Comparison of ENCODE assay signal across 1 fruit fly cellular context in genomic region chr3L:3417759-3418158, dm6.
A peak's percentile ranks its signal among the peaks of the same experiment; 100 is the strongest.
TF ChIP-seq lines count a peak whose summit lies in the region.

No protein-coding gene starts in this region.

TF ChIP-seq in whole organism, embryonic, 481 proteins besides CTCF, POLR2A, EP300 and RAD21 (continued from another document and continues in another):
- no peak for TF ChIP-seq Dref (GFP tag; IDR thresholded peaks at IDR 0.05; lab: Robert Waterston, UW)
- TF ChIP-seq CG17802 (tag; optimal IDR thresholded peaks at IDR 0.05; lab: Kevin White, UChicago), result no peak
- no peak for TF ChIP-seq sens-2 (GFP tag; IDR thresholded peaks at IDR 0.05; lab: Robert Waterston, UW)
- no peak for TF ChIP-seq hth (optimal IDR thresholded peaks at IDR 0.05; lab: Kevin White, UChicago)
- no peak for TF ChIP-seq CG11247 (GFP tag; IDR thresholded peaks at IDR 0.05; lab: Robert Waterston, UW)
- TF ChIP-seq CG10366 (GFP tag; IDR thresholded peaks at IDR 0.05; lab: Robert Waterston, UW), result no peak
- no peak for TF ChIP-seq gfzf (GFP tag; optimal IDR thresholded peaks at IDR 0.05; lab: Kevin White, UChicago)
- TF ChIP-seq CG13894 (tag; optimal IDR thresholded peaks at IDR 0.05; lab: Kevin White, UChicago), result no peak
- peak; percentile 32 for TF ChIP-seq CrebB (tag; optimal IDR thresholded peaks at IDR 0.05; lab: Kevin White, UChicago)
- TF ChIP-seq Ets97D (GFP tag; optimal IDR thresholded peaks at IDR 0.05; lab: Kevin White, UChicago), result no peak
- no peak for TF ChIP-seq exex (tag; optimal IDR thresholded peaks at IDR 0.05; lab: Kevin White, UChicago)
- TF ChIP-seq CG4820 (GFP tag; optimal IDR thresholded peaks at IDR 0.05; lab: Kevin White, UChicago), result no peak
- peak; percentile 18 for TF ChIP-seq CG12071 (GFP tag; optimal IDR thresholded peaks at IDR 0.05; lab: Kevin White, UChicago)
- TF ChIP-seq wek (GFP tag; optimal IDR thresholded peaks at IDR 0.05; lab: Kevin White, UChicago), result no peak
- TF ChIP-seq sima (GFP tag; optimal IDR thresholded peaks at IDR 0.05; lab: Kevin White, UChicago), result no peak
- no peak; the same call in 2 of the 3 replicates for TF ChIP-seq B-H1 (GFP tag; IDR thresholded peaks at IDR 0.05; lab: Robert Waterston, UW)
- no peak for TF ChIP-seq ken (GFP tag; IDR thresholded peaks at IDR 0.05; lab: Robert Waterston, UW)
- TF ChIP-seq CG12942 (GFP tag; optimal IDR thresholded peaks at IDR 0.05; lab: Kevin White, UChicago), result no peak
- TF ChIP-seq vnd (GFP tag; IDR thresholded peaks at IDR 0.05; lab: Robert Waterston, UW; ENCODE audit: partially characterized antibody), result no peak
- TF ChIP-seq CG1233 (GFP tag; optimal IDR thresholded peaks at IDR 0.05; lab: Kevin White, UChicago), result no peak
- no peak for TF ChIP-seq tgo (GFP tag; IDR thresholded peaks at IDR 0.05; lab: Robert Waterston, UW)
- TF ChIP-seq sr (GFP tag; IDR thresholded peaks at IDR 0.05; lab: Robert Waterston, UW), result no peak
- TF ChIP-seq CG18011 (GFP tag; optimal IDR thresholded peaks at IDR 0.05; lab: Kevin White, UChicago), result no peak
- no peak for TF ChIP-seq Lhr (GFP tag; optimal IDR thresholded peaks at IDR 0.05; lab: Kevin White, UChicago)
- TF ChIP-seq HLH3B (GFP tag; IDR thresholded peaks at IDR 0.05; lab: Robert Waterston, UW), result no peak
- no peak for TF ChIP-seq tap (tag; optimal IDR thresholded peaks at IDR 0.05; lab: Kevin White, UChicago)
- TF ChIP-seq CG4404 (GFP tag; IDR thresholded peaks at IDR 0.05; lab: Robert Waterston, UW), result no peak
- peak; percentile 13 for TF ChIP-seq grau (tag; optimal IDR thresholded peaks at IDR 0.05; lab: Kevin White, UChicago)
- TF ChIP-seq MTF-1 (GFP tag; optimal IDR thresholded peaks at IDR 0.05; lab: Kevin White, UChicago; ENCODE audit: borderline replicate concordance), result peak; percentile 57
- no peak for TF ChIP-seq p53 (GFP tag; optimal IDR thresholded peaks at IDR 0.05; lab: Kevin White, UChicago)
- no peak for TF ChIP-seq crc (GFP tag; optimal IDR thresholded peaks at IDR 0.05; lab: Kevin White, UChicago)
- TF ChIP-seq usp (GFP tag; optimal IDR thresholded peaks at IDR 0.05; lab: Kevin White, UChicago), result no peak
- TF ChIP-seq mam (GFP tag; optimal IDR thresholded peaks at IDR 0.05; lab: Kevin White, UChicago), result no peak
- TF ChIP-seq caup (GFP tag; optimal IDR thresholded peaks at IDR 0.05; lab: Kevin White, UChicago; ENCODE audit: severe bottlenecking), result no peak
- TF ChIP-seq HmgD (GFP tag; optimal IDR thresholded peaks at IDR 0.05; lab: Kevin White, UChicago), result no peak
- peak; percentile 87 for TF ChIP-seq Med (GFP tag; lab: Kevin White, UChicago)
- TF ChIP-seq stc (GFP tag; IDR thresholded peaks at IDR 0.05; lab: Robert Waterston, UW), result no peak
- no peak for TF ChIP-seq Lim3 (GFP tag; IDR thresholded peaks at IDR 0.05; lab: Robert Waterston, UW)
- TF ChIP-seq shn (GFP tag; optimal IDR thresholded peaks at IDR 0.05; lab: Kevin White, UChicago), result no peak
- no peak for TF ChIP-seq Eip74EF (GFP tag; optimal IDR thresholded peaks at IDR 0.05; lab: Kevin White, UChicago)
- no peak for TF ChIP-seq CG6654 (GFP tag; optimal IDR thresholded peaks at IDR 0.05; lab: Kevin White, UChicago)
- TF ChIP-seq unc-4 (GFP tag; IDR thresholded peaks at IDR 0.05; lab: Robert Waterston, UW; ENCODE audit: partially characterized antibody), result no peak
- no peak for TF ChIP-seq Ssrp (tag; optimal IDR thresholded peaks at IDR 0.05; lab: Kevin White, UChicago)
- 0 out of 2 replicates have a peak, but pooled peaks have one; percentile 50 for TF ChIP-seq sob (GFP tag; IDR thresholded peaks at IDR 0.05; lab: Robert Waterston, UW)
- peak; percentile 19 for TF ChIP-seq D19A (tag; optimal IDR thresholded peaks at IDR 0.05; lab: Kevin White, UChicago)
- TF ChIP-seq ase (GFP tag; IDR thresholded peaks at IDR 0.05; lab: Robert Waterston, UW), result no peak
- TF ChIP-seq gt (GFP tag; IDR thresholded peaks at IDR 0.05; lab: Robert Waterston, UW), result no peak
- no peak for TF ChIP-seq unpg (GFP tag; optimal IDR thresholded peaks at IDR 0.05; lab: Kevin White, UChicago)
- no peak for TF ChIP-seq CG4424 (GFP tag; optimal IDR thresholded peaks at IDR 0.05; lab: Kevin White, UChicago)
- no peak for TF ChIP-seq cg (GFP tag; optimal IDR thresholded peaks at IDR 0.05; lab: Kevin White, UChicago)
- no peak for TF ChIP-seq Camta (GFP tag; optimal IDR thresholded peaks at IDR 0.05; lab: Kevin White, UChicago)
- TF ChIP-seq CG13775 (GFP tag; optimal IDR thresholded peaks at IDR 0.05; lab: Kevin White, UChicago), result no peak
- no peak for TF ChIP-seq az2 (GFP tag; optimal IDR thresholded peaks at IDR 0.05; lab: Kevin White, UChicago)
- TF ChIP-seq CG10959 (GFP tag; IDR thresholded peaks at IDR 0.05; lab: Robert Waterston, UW), result no peak
- TF ChIP-seq fd102C (GFP tag; optimal IDR thresholded peaks at IDR 0.05; lab: Kevin White, UChicago), result no peak
- TF ChIP-seq slbo (GFP tag; IDR thresholded peaks at IDR 0.05; lab: Robert Waterston, UW), result peak; percentile 22; the same call in 1 of the 2 replicates
- no peak for TF ChIP-seq Hmr (GFP tag; optimal IDR thresholded peaks at IDR 0.05; lab: Kevin White, UChicago)
- no peak for TF ChIP-seq Deaf1 (tag; optimal IDR thresholded peaks at IDR 0.05; lab: Kevin White, UChicago)
- no peak for TF ChIP-seq CG9932 (GFP tag; IDR thresholded peaks at IDR 0.05; lab: Robert Waterston, UW)
- TF ChIP-seq scrt (GFP tag; optimal IDR thresholded peaks at IDR 0.05; lab: Kevin White, UChicago), result peak; percentile 26
- TF ChIP-seq CG13296 (GFP tag; optimal IDR thresholded peaks at IDR 0.05; lab: Kevin White, UChicago), result no peak
- no peak for TF ChIP-seq nom (GFP tag; optimal IDR thresholded peaks at IDR 0.05; lab: Kevin White, UChicago)
- TF ChIP-seq hbn (GFP tag; IDR thresholded peaks at IDR 0.05; lab: Robert Waterston, UW; ENCODE audit: partially characterized antibody), result no peak
- TF ChIP-seq CG17328 (GFP tag; IDR thresholded peaks at IDR 0.05; lab: Robert Waterston, UW), result no peak
- TF ChIP-seq CG11504 (tag; optimal IDR thresholded peaks at IDR 0.05; lab: Kevin White, UChicago), result no peak
- TF ChIP-seq oc (tag; optimal IDR thresholded peaks at IDR 0.05; lab: Kevin White, UChicago), result no peak
- TF ChIP-seq CG10462 (GFP tag; optimal IDR thresholded peaks at IDR 0.05; lab: Kevin White, UChicago), result no peak
- TF ChIP-seq CG6791 (GFP tag; IDR thresholded peaks at IDR 0.05; lab: Robert Waterston, UW; ENCODE audit: partially characterized antibody), result peak; percentile 54; the same call in 2 of the 3 replicates
- no peak for TF ChIP-seq CG11560 (tag; IDR thresholded peaks at IDR 0.05; lab: Robert Waterston, UW)
- peak; percentile 51; the same call in 1 of the 2 replicates for TF ChIP-seq CG4360 (GFP tag; IDR thresholded peaks at IDR 0.05; lab: Robert Waterston, UW)
- TF ChIP-seq ato (GFP tag; IDR thresholded peaks at IDR 0.05; lab: Robert Waterston, UW; ENCODE audit: partially characterized antibody), result 0 out of 2 replicates have a peak, but pooled peaks have one; percentile 8
- peak; percentile 52 for TF ChIP-seq bbx (GFP tag; IDR thresholded peaks at IDR 0.05; lab: Robert Waterston, UW; ENCODE audit: partially characterized antibody)
- TF ChIP-seq Spps (tag; optimal IDR thresholded peaks at IDR 0.05; lab: Kevin White, UChicago), result no peak
- no peak for TF ChIP-seq maf-S (GFP tag; optimal IDR thresholded peaks at IDR 0.05; lab: Kevin White, UChicago)
- no peak for TF ChIP-seq schlank (tag; optimal IDR thresholded peaks at IDR 0.05; lab: Kevin White, UChicago)
- no peak for TF ChIP-seq lov (optimal IDR thresholded peaks at IDR 0.05; lab: Kevin White, UChicago)
- TF ChIP-seq lov (GFP tag; IDR thresholded peaks at IDR 0.05; lab: Robert Waterston, UW), result peak; percentile 46; the same call in 1 of the 3 replicates
- peak; percentile 10 for TF ChIP-seq kah (GFP tag; optimal IDR thresholded peaks at IDR 0.05; lab: Kevin White, UChicago)
- no peak for TF ChIP-seq CG1529 (GFP tag; optimal IDR thresholded peaks at IDR 0.05; lab: Kevin White, UChicago)
- no peak for TF ChIP-seq GATAe (GFP tag; conservative IDR thresholded peaks at IDR 0.05; lab: Robert Waterston, UW)
- TF ChIP-seq trem (tag; optimal IDR thresholded peaks at IDR 0.05; lab: Kevin White, UChicago), result no peak
- TF ChIP-seq corto (GFP tag; optimal IDR thresholded peaks at IDR 0.05; lab: Kevin White, UChicago), result no peak
- TF ChIP-seq CkIIα-i1 (GFP tag; IDR thresholded peaks at IDR 0.05; lab: Robert Waterston, UW), result no peak
- no peak for TF ChIP-seq slou (GFP tag; optimal IDR thresholded peaks at IDR 0.05; lab: Kevin White, UChicago)
- no peak for TF ChIP-seq CG2712 (tag; optimal IDR thresholded peaks at IDR 0.05; lab: Kevin White, UChicago)
- TF ChIP-seq CG10431 (GFP tag; optimal IDR thresholded peaks at IDR 0.05; lab: Kevin White, UChicago), result no peak
- TF ChIP-seq aop (GFP tag; IDR thresholded peaks at IDR 0.05; lab: Robert Waterston, UW), result no peak
- no peak for TF ChIP-seq kay (GFP tag; optimal IDR thresholded peaks at IDR 0.05; lab: Kevin White, UChicago)
- TF ChIP-seq vvl (GFP tag; IDR thresholded peaks at IDR 0.05; lab: Robert Waterston, UW), result peak; percentile 39; the same call in 1 of the 2 replicates
- no peak for TF ChIP-seq E2f1 (GFP tag; IDR thresholded peaks at IDR 0.05; lab: Robert Waterston, UW)
- TF ChIP-seq bowl (GFP tag; IDR thresholded peaks at IDR 0.05; lab: Robert Waterston, UW), result no peak
- TF ChIP-seq Blimp-1 (GFP tag; optimal IDR thresholded peaks at IDR 0.05; lab: Kevin White, UChicago), result no peak
- no peak for TF ChIP-seq CG14965 (GFP tag; optimal IDR thresholded peaks at IDR 0.05; lab: Kevin White, UChicago; ENCODE audit: borderline replicate concordance)
- no peak for TF ChIP-seq CG2875 (GFP tag; optimal IDR thresholded peaks at IDR 0.05; lab: Kevin White, UChicago)
- no peak for TF ChIP-seq CG6254 (GFP tag; optimal IDR thresholded peaks at IDR 0.05; lab: Kevin White, UChicago)
- no peak for TF ChIP-seq CG7556 (GFP tag; optimal IDR thresholded peaks at IDR 0.05; lab: Kevin White, UChicago)
- TF ChIP-seq Nf-YC (tag; optimal IDR thresholded peaks at IDR 0.05; lab: Kevin White, UChicago), result no peak
- peak; percentile 31; the same call in 1 of the 3 replicates for TF ChIP-seq HLH4C (GFP tag; IDR thresholded peaks at IDR 0.05; lab: Robert Waterston, UW; ENCODE audit: partially characterized antibody)
- no peak for TF ChIP-seq chinmo (GFP tag; IDR thresholded peaks at IDR 0.05; lab: Robert Waterston, UW; ENCODE audit: partially characterized antibody)
- TF ChIP-seq ci (GFP tag; IDR thresholded peaks at IDR 0.05; lab: Robert Waterston, UW), result 0 out of 3 replicates have a peak, but pooled peaks have one; percentile 43
- no peak for TF ChIP-seq dpn (GFP tag; optimal IDR thresholded peaks at IDR 0.05; lab: Kevin White, UChicago)
- no peak for TF ChIP-seq tll (GFP tag; optimal IDR thresholded peaks at IDR 0.05; lab: Kevin White, UChicago)
- TF ChIP-seq row (GFP tag; IDR thresholded peaks at IDR 0.05; lab: Robert Waterston, UW), result no peak
- peak; percentile 21; the same call in 1 of the 3 replicates for TF ChIP-seq CG34422 (GFP tag; IDR thresholded peaks at IDR 0.05; lab: Robert Waterston, UW)
- TF ChIP-seq pho (GFP tag; optimal IDR thresholded peaks at IDR 0.05; lab: Kevin White, UChicago), result no peak
- TF ChIP-seq CG2889 (GFP tag; IDR thresholded peaks at IDR 0.05; lab: Robert Waterston, UW), result no peak
- TF ChIP-seq CG4617 (GFP tag; optimal IDR thresholded peaks at IDR 0.05; lab: Kevin White, UChicago; ENCODE audit: borderline replicate concordance), result no peak
- TF ChIP-seq sd (tag; optimal IDR thresholded peaks at IDR 0.05; lab: Kevin White, UChicago), result no peak
- TF ChIP-seq Myb (GFP tag; optimal IDR thresholded peaks at IDR 0.05; lab: Kevin White, UChicago), result no peak
- TF ChIP-seq dan (GFP tag; IDR thresholded peaks at IDR 0.05; lab: Robert Waterston, UW), result no peak
- TF ChIP-seq toy (GFP tag; IDR thresholded peaks at IDR 0.05; lab: Robert Waterston, UW), result no peak
- TF ChIP-seq Bgb (GFP tag; IDR thresholded peaks at IDR 0.05; lab: Robert Waterston, UW; ENCODE audit: partially characterized antibody), result peak; percentile 16; the same call in 1 of the 2 replicates
- no peak for TF ChIP-seq Hsf (GFP tag; optimal IDR thresholded peaks at IDR 0.05; lab: Kevin White, UChicago)
- no peak for TF ChIP-seq CG11456 (GFP tag; IDR thresholded peaks at IDR 0.05; lab: Robert Waterston, UW)
- TF ChIP-seq H2.0 (GFP tag; IDR thresholded peaks at IDR 0.05; lab: Robert Waterston, UW), result no peak
- TF ChIP-seq CG17829 (tag; optimal IDR thresholded peaks at IDR 0.05; lab: Kevin White, UChicago), result peak; percentile 14
- TF ChIP-seq CG11398 (GFP tag; optimal IDR thresholded peaks at IDR 0.05; lab: Kevin White, UChicago), result no peak
- no peak for TF ChIP-seq Fer3 (tag; optimal IDR thresholded peaks at IDR 0.05; lab: Kevin White, UChicago)
- no peak for TF ChIP-seq tx (GFP tag; optimal IDR thresholded peaks at IDR 0.05; lab: Kevin White, UChicago)
- no peak for TF ChIP-seq Xrp1 (GFP tag; IDR thresholded peaks at IDR 0.05; lab: Robert Waterston, UW)
- TF ChIP-seq cato (GFP tag; optimal IDR thresholded peaks at IDR 0.05; lab: Kevin White, UChicago; ENCODE audit: borderline replicate concordance), result no peak
- TF ChIP-seq gcm (GFP tag; optimal IDR thresholded peaks at IDR 0.05; lab: Kevin White, UChicago), result no peak
- TF ChIP-seq twi (tag; optimal IDR thresholded peaks at IDR 0.05; lab: Kevin White, UChicago), result no peak
- no peak for TF ChIP-seq ara (GFP tag; IDR thresholded peaks at IDR 0.05; lab: Robert Waterston, UW)
- no peak for TF ChIP-seq Dip3 (GFP tag; optimal IDR thresholded peaks at IDR 0.05; lab: Kevin White, UChicago)
- no peak for TF ChIP-seq lbe (GFP tag; optimal IDR thresholded peaks at IDR 0.05; lab: Kevin White, UChicago)
- no peak for TF ChIP-seq ATbp (GFP tag; optimal IDR thresholded peaks at IDR 0.05; lab: Kevin White, UChicago)
- TF ChIP-seq Mrtf (GFP tag; IDR thresholded peaks at IDR 0.05; lab: Robert Waterston, UW), result no peak
- TF ChIP-seq CG9797 (GFP tag; optimal IDR thresholded peaks at IDR 0.05; lab: Kevin White, UChicago), result no peak
- no peak for TF ChIP-seq Sry-β (GFP tag; optimal IDR thresholded peaks at IDR 0.05; lab: Kevin White, UChicago)
- TF ChIP-seq chm (GFP tag; IDR thresholded peaks at IDR 0.05; lab: Robert Waterston, UW), result peak; percentile 96
- no peak for TF ChIP-seq CG5953 (GFP tag; IDR thresholded peaks at IDR 0.05; lab: Robert Waterston, UW)
- no peak for TF ChIP-seq CG6813 (GFP tag; optimal IDR thresholded peaks at IDR 0.05; lab: Kevin White, UChicago)
- TF ChIP-seq CG14710 (tag; optimal IDR thresholded peaks at IDR 0.05; lab: Kevin White, UChicago), result no peak
- TF ChIP-seq hkb (optimal IDR thresholded peaks at IDR 0.05; lab: Kevin White, UChicago), result no peak
- peak; percentile 37; the same call in 1 of the 2 replicates for TF ChIP-seq hkb (GFP tag; IDR thresholded peaks at IDR 0.05; lab: Robert Waterston, UW)
